Fruit fly (Drosophila melanogaster): ENCODE results near the gene Pop1.

Pop1 gene

dm6 chrX:5646228-5646627 is 23.8 kb downstream of the Pop1 start (continued):
- TF ChIP-seq sima (GFP tag; optimal IDR thresholded peaks at IDR 0.05) (no peak), ase (GFP tag; IDR thresholded peaks at IDR 0.05) (no peak)

dm6 chrX:5648437-5648959 is 26.1 kb downstream of the Pop1 start, which contains the start of gene OtopLa:
OtopLa (minus strand) TSS chrX:5648487.
- TF ChIP-seq CG9609 (GFP tag; optimal IDR thresholded peaks at IDR 0.05) (peak; percentile 71), CG31365 (tag; optimal IDR thresholded peaks at IDR 0.05) (peak; percentile 38), twi (tag; optimal IDR thresholded peaks at IDR 0.05) (no peak), CG3995 (GFP tag; optimal IDR thresholded peaks at IDR 0.05) (no peak), gcm (GFP tag; optimal IDR thresholded peaks at IDR 0.05) (peak; percentile 72), Myb (GFP tag; optimal IDR thresholded peaks at IDR 0.05) (peak; percentile 52), CG2129 (GFP tag; IDR thresholded peaks at IDR 0.05; ENCODE audit: partially characterized antibody) (no peak), CG18476 (GFP tag; optimal IDR thresholded peaks at IDR 0.05) (peak; percentile 68), pb (GFP tag; optimal IDR thresholded peaks at IDR 0.05) (peak; percentile 77), Sox100B (GFP tag; optimal IDR thresholded peaks at IDR 0.05) (peak; percentile 75), CG13123 (GFP tag; optimal IDR thresholded peaks at IDR 0.05) (peak; percentile 40), CG17568 (GFP tag; optimal IDR thresholded peaks at IDR 0.05) (peak; percentile 66), oc (tag; optimal IDR thresholded peaks at IDR 0.05) (peak; percentile 84), CG4820 (GFP tag; optimal IDR thresholded peaks at IDR 0.05) (peak; percentile 85), Kr (GFP tag; optimal IDR thresholded peaks at IDR 0.05) (no peak), pan (optimal IDR thresholded peaks at IDR 0.05) (no peak), pan (GFP tag; optimal IDR thresholded peaks at IDR 0.05 in 1 of 2, IDR thresholded peaks at IDR 0.05 in 1 of 2) (peak in 1 of 2 experiments; percentile 87), Meics (GFP tag; optimal IDR thresholded peaks at IDR 0.05) (peak; percentile 82), Hmr (GFP tag; optimal IDR thresholded peaks at IDR 0.05) (peak; percentile 80), chinmo (GFP tag; IDR thresholded peaks at IDR 0.05; ENCODE audit: partially characterized antibody) (0 out of 4 replicates have a peak, but pooled peaks have one; percentile 9), ro (GFP tag; IDR thresholded peaks at IDR 0.05) (peak; percentile 50; the same call in 1 of the 2 replicates), CG13287 (GFP tag; IDR thresholded peaks at IDR 0.05; ENCODE audit: partially characterized antibody) (no peak), abd-A (tag; optimal IDR thresholded peaks at IDR 0.05) (no peak), Mrtf (GFP tag; IDR thresholded peaks at IDR 0.05) (peak; percentile 73), Taf1 (GFP tag; IDR thresholded peaks at IDR 0.05) (peak; percentile 47; the same call in 1 of the 2 replicates), pho (GFP tag; optimal IDR thresholded peaks at IDR 0.05) (peak; percentile 54), fd3F (GFP tag; optimal IDR thresholded peaks at IDR 0.05) (peak; percentile 59), prd (optimal IDR thresholded peaks at IDR 0.05) (no peak), prd (GFP tag; IDR thresholded peaks at IDR 0.05) (peak; percentile 87), gro (GFP tag; optimal IDR thresholded peaks at IDR 0.05) (peak; percentile 78), tx (GFP tag; optimal IDR thresholded peaks at IDR 0.05) (peak; percentile 67), nau (GFP tag; optimal IDR thresholded peaks at IDR 0.05) (no peak), CG11398 (GFP tag; optimal IDR thresholded peaks at IDR 0.05) (peak; percentile 45), chif (GFP tag; optimal IDR thresholded peaks at IDR 0.05) (peak; percentile 83 to 88), Antp (GFP tag; optimal IDR thresholded peaks at IDR 0.05) (peak; percentile 81), CG6175 (GFP tag; IDR thresholded peaks at IDR 0.05) (peak; percentile 50; the same call in 1 of the 3 replicates), CG12219 (GFP tag; optimal IDR thresholded peaks at IDR 0.05) (peak; percentile 76), bowl (GFP tag; IDR thresholded peaks at IDR 0.05) (peak; percentile 77), CG30431 (GFP tag; optimal IDR thresholded peaks at IDR 0.05) (peak; percentile 71), CG3407 (GFP tag; optimal IDR thresholded peaks at IDR 0.05) (peak; percentile 80), CG8388 (GFP tag; optimal IDR thresholded peaks at IDR 0.05) (peak; percentile 81), sima (GFP tag; optimal IDR thresholded peaks at IDR 0.05) (peak; percentile 54), CG1024 (GFP tag; IDR thresholded peaks at IDR 0.05) (peak; percentile 80), Med (GFP tag) (peak; percentile 97), CG8290 (GFP tag; optimal IDR thresholded peaks at IDR 0.05) (peak; percentile 66), CG8290 (tag; optimal IDR thresholded peaks at IDR 0.05) (peak in 1 of 2 experiments; percentile 70), toy (GFP tag; IDR thresholded peaks at IDR 0.05) (peak; percentile 46; the same call in 1 of the 2 replicates), CG7963 (GFP tag; IDR thresholded peaks at IDR 0.05; ENCODE audit: partially characterized antibody) (no peak)
